Worm (Caenorhabditis elegans) whole organism, mixed stage, embryonic: ENCODE results near the gene nlp-63.

Experiments used
- blmp-1 ChIP-seq: fragments of 150-350 bp; optimal IDR thresholded peaks from 2 replicates; lab custom pipeline; 2014; ENCODE audit warnings: missing biosample characterization, missing genetic modification characterization
- ceh-39 ChIP-seq: fragments of 150-350 bp; optimal IDR thresholded peaks from 2 replicates; lab custom pipeline; 2014; ENCODE audit warnings: missing biosample characterization, missing genetic modification characterization
- lin-13 ChIP-seq: fragments of 150-350 bp; optimal IDR thresholded peaks from 2 replicates; lab custom pipeline; 2014; ENCODE audit warnings: missing biosample characterization, missing genetic modification characterization
- mab-5 ChIP-seq: fragments of 150-350 bp; optimal IDR thresholded peaks from 2 replicates; lab custom pipeline; 2014; ENCODE audit warnings: missing biosample characterization, missing genetic modification characterization
- nhr-2 ChIP-seq: fragments of 150-350 bp; optimal IDR thresholded peaks from 2 replicates; lab custom pipeline; 2014; ENCODE audit warnings: missing biosample characterization, missing genetic modification characterization
- nhr-237 ChIP-seq: fragments of 150-350 bp; optimal IDR thresholded peaks from 2 replicates; lab custom pipeline; 2014; ENCODE audit warnings: missing biosample characterization, missing genetic modification characterization
- nhr-28 ChIP-seq: fragments of 150-350 bp; optimal IDR thresholded peaks from 2 replicates; lab custom pipeline; 2014; ENCODE audit warnings: missing biosample characterization, missing genetic modification characterization
- pha-4 ChIP-seq: fragments of 150-350 bp; optimal IDR thresholded peaks from 2 replicates; lab custom pipeline; 2018; ENCODE audit warnings: missing biosample characterization, missing genetic modification reagents, missing genetic modification characterization
- snpc-4 ChIP-seq: fragments of 150-350 bp; optimal IDR thresholded peaks from 2 replicates; lab custom pipeline; 2014; ENCODE audit warnings: missing biosample characterization, missing genetic modification characterization
- sptf-1 ChIP-seq: sonication (generic microtip); optimal IDR thresholded peaks from 2 replicates; lab custom pipeline; 2017; ENCODE audit warnings: mild to moderate bottlenecking, missing genetic modification characterization, moderate library complexity, missing compliant biosample characterization
- tbx-8 ChIP-seq: fragments of 200-800 bp; sonication (Bioruptor generic); optimal IDR thresholded peaks from 2 replicates; lab custom pipeline; 2018; ENCODE audit warnings: mild to moderate bottlenecking, missing genetic modification characterization, moderate library complexity, missing compliant biosample characterization
- unc-39 ChIP-seq: fragments of 150-350 bp; optimal IDR thresholded peaks from 2 replicates; lab custom pipeline; 2014; ENCODE audit warnings: missing biosample characterization, missing genetic modification characterization
- unc-62 ChIP-seq: fragments of 150-350 bp; optimal IDR thresholded peaks from 2 replicates; lab custom pipeline; 2014; ENCODE audit warnings: missing biosample characterization, missing genetic modification reagents, missing genetic modification characterization

ce11 chrII:10198486-10198885 is 43.3 kb downstream of the nlp-63 start:
- TF ChIP-seq lin-13 (tag; lab: Kevin White, UChicago) (no peak), unc-39 (no peak), pha-4 (tag; lab: Kevin White, UChicago) (no peak), nhr-2 (no peak), blmp-1 (tag; lab: Kevin White, UChicago) (no peak), nhr-28 (tag; lab: Kevin White, UChicago) (no peak), sptf-1 (tag; lab: Kevin White, UChicago) (no peak), ceh-39 (no peak), snpc-4 (tag; lab: Kevin White, UChicago) (no peak), mab-5 (no peak), unc-62 (GFP tag; lab: Kevin White, UChicago) (no peak), tbx-8 (GFP tag; lab: Kevin White, UChicago) (no peak), nhr-237 (tag; lab: Kevin White, UChicago) (no peak)
